Worm (Caenorhabditis elegans) whole organism, L1 larva: Measurements from ENCODE around the gene frpr-3.

Source experiments
- C16A3.4 ChIP-seq: fragments of 150-350 bp; optimal IDR thresholded peaks from 2 replicates; lab custom pipeline; 2014; ENCODE audit warnings: missing biosample characterization, missing genetic modification characterization
- C34B4.2 ChIP-seq: sonication (generic microtip); optimal IDR thresholded peaks from 2 replicates; lab custom pipeline; 2017; ENCODE audit warnings: mild to moderate bottlenecking, missing genetic modification characterization, missing compliant biosample characterization
- F16B12.6 ChIP-seq: fragments of 150-350 bp; optimal IDR thresholded peaks from 2 replicates; lab custom pipeline; 2014; ENCODE audit warnings: missing biosample characterization, missing genetic modification characterization
- Y116A8C.19 ChIP-seq: sonication (generic microtip); optimal IDR thresholded peaks from 2 replicates; lab custom pipeline; 2016; ENCODE audit warnings: missing compliant biosample characterization, missing genetic modification characterization, borderline replicate concordance
- aha-1 ChIP-seq: fragments of 150-350 bp; optimal IDR thresholded peaks from 2 replicates; lab custom pipeline; 2014; ENCODE audit warnings: missing biosample characterization, missing genetic modification characterization
- alr-1 ChIP-seq: fragments of 200-800 bp; sonication (Bioruptor generic); optimal IDR thresholded peaks from 2 replicates; lab custom pipeline; 2018; ENCODE audit warnings: borderline replicate concordance, mild to moderate bottlenecking, missing genetic modification characterization, missing compliant biosample characterization
- ama-1 ChIP-seq: fragments of 150-350 bp; optimal IDR thresholded peaks from 2 replicates; lab custom pipeline; 2014
- blmp-1 ChIP-seq: fragments of 150-350 bp; optimal IDR thresholded peaks from 2 replicates; lab custom pipeline; 2014; ENCODE audit warnings: missing biosample characterization, missing genetic modification characterization
- ceh-63 ChIP-seq: fragments of 200-800 bp; sonication (Bioruptor generic); optimal IDR thresholded peaks from 2 replicates; lab custom pipeline; 2018; ENCODE audit warnings: mild to moderate bottlenecking, missing genetic modification characterization, missing compliant biosample characterization
- ceh-8 ChIP-seq: fragments of 200-800 bp; sonication (Bioruptor generic); optimal IDR thresholded peaks from 2 replicates; lab custom pipeline; 2018; ENCODE audit warnings: mild to moderate bottlenecking, missing genetic modification characterization, moderate library complexity, missing compliant biosample characterization
- ceh-82 ChIP-seq, 3 experiments: fragments of 150-350 bp in 1 of 3; sonication (generic microtip) in 2 of 3; optimal IDR thresholded peaks; 2 replicates each; lab custom pipeline; 2014 to 2017; ENCODE audit warnings: missing biosample characterization in 3 of 3, missing genetic modification characterization in 3 of 3
- ces-1 ChIP-seq: fragments of 150-350 bp; optimal IDR thresholded peaks from 2 replicates; lab custom pipeline; 2014; ENCODE audit warnings: missing biosample characterization, missing genetic modification reagents, missing genetic modification characterization
- dpl-1 ChIP-seq, 3 experiments: fragments of 150-350 bp in 2 of 3; sonication (generic microtip) in 1 of 3; optimal IDR thresholded peaks; 2 replicates each; lab custom pipeline; 2014 to 2017; ENCODE audit warnings: missing biosample characterization in 3 of 3, missing genetic modification characterization in 3 of 3, missing genetic modification reagents in 3 of 3
- dsc-1 ChIP-seq: sonication (generic microtip); optimal IDR thresholded peaks from 2 replicates; lab custom pipeline; 2016; ENCODE audit warnings: mild to moderate bottlenecking, missing genetic modification characterization, missing compliant biosample characterization
- efl-1 ChIP-seq, 4 experiments: fragments of 150-350 bp; optimal IDR thresholded peaks in 3 of 4; peaks in 1 of 4; 1 replicate in 1 of 4; 2 replicates in 3 of 4; lab custom pipeline; 2014; ENCODE audit warnings: missing biosample characterization in 2 of 4, missing genetic modification characterization in 2 of 4, missing genetic modification reagents in 2 of 4
- egl-13 ChIP-seq: sonication (generic microtip); optimal IDR thresholded peaks from 2 replicates; lab custom pipeline; 2016; ENCODE audit warnings: missing genotype, missing genetic modification reagents, missing genetic modification characterization, missing compliant biosample characterization
- egl-27 ChIP-seq, 2 experiments: fragments of 150-350 bp in 1 of 2; sonication (generic microtip); optimal IDR thresholded peaks; 3 replicates each; lab custom pipeline; 2017 to 2018; ENCODE audit warnings: missing biosample characterization in 2 of 2, missing genetic modification characterization in 2 of 2, missing genetic modification reagents in 2 of 2
- elt-3 ChIP-seq, 6 experiments: fragments of 150-350 bp in 1 of 6; sonication (generic microtip); optimal IDR thresholded peaks; 2 replicates each; lab custom pipeline; 2017 to 2018; ENCODE audit warnings: missing biosample characterization in 6 of 6, missing genetic modification characterization in 6 of 6, inconsistent platforms in 1 of 6
- fkh-10 ChIP-seq: sonication (generic microtip); optimal IDR thresholded peaks from 2 replicates; lab custom pipeline; 2017; ENCODE audit warnings: missing biosample characterization, missing genetic modification reagents, missing genetic modification characterization
- fkh-4 ChIP-seq: sonication (generic microtip); optimal IDR thresholded peaks from 2 replicates; lab custom pipeline; 2016; ENCODE audit warnings: missing compliant biosample characterization, missing genetic modification characterization, borderline replicate concordance
- fkh-8 ChIP-seq: sonication (generic microtip); optimal IDR thresholded peaks from 2 replicates; lab custom pipeline; 2016; ENCODE audit warnings: mild to moderate bottlenecking, missing genetic modification characterization, missing compliant biosample characterization
- hlh-4 ChIP-seq: sonication (generic microtip); optimal IDR thresholded peaks from 2 replicates; lab custom pipeline; 2016; ENCODE audit warnings: mild to moderate bottlenecking, missing genetic modification characterization, missing compliant biosample characterization
- hpl-2 ChIP-seq: fragments of 150-350 bp; optimal IDR thresholded peaks from 2 replicates; lab custom pipeline; 2014; ENCODE audit warnings: missing biosample characterization, missing genetic modification reagents, missing genetic modification characterization
- irx-1 ChIP-seq: sonication (generic microtip); optimal IDR thresholded peaks from 2 replicates; lab custom pipeline; 2016; ENCODE audit warnings: missing genetic modification characterization, missing compliant biosample characterization
- lin-13 ChIP-seq: fragments of 150-350 bp; optimal IDR thresholded peaks from 2 replicates; lab custom pipeline; 2014; ENCODE audit warnings: missing biosample characterization, missing genetic modification reagents, missing genetic modification characterization
- lin-39 ChIP-seq: fragments of 150-350 bp; optimal IDR thresholded peaks from 2 replicates; lab custom pipeline; 2014; ENCODE audit warnings: missing biosample characterization, missing genetic modification reagents, missing genetic modification characterization
- lir-3 ChIP-seq: sonication (generic microtip); optimal IDR thresholded peaks from 2 replicates; lab custom pipeline; 2016; ENCODE audit warnings: mild to moderate bottlenecking, missing genetic modification characterization, moderate library complexity, missing compliant biosample characterization; ENCODE audit not compliant: poor library complexity
- lsy-2 ChIP-seq, 2 experiments: fragments of 150-350 bp; optimal IDR thresholded peaks; 2 replicates each; lab custom pipeline; 2014; ENCODE audit warnings: missing biosample characterization in 2 of 2, missing genetic modification characterization in 2 of 2
- mef-2 ChIP-seq: fragments of 150-350 bp; optimal IDR thresholded peaks from 2 replicates; lab custom pipeline; 2014; ENCODE audit warnings: missing biosample characterization, missing genetic modification characterization
- mep-1 ChIP-seq: fragments of 150-350 bp; optimal IDR thresholded peaks from 2 replicates; lab custom pipeline; 2014; ENCODE audit warnings: missing biosample characterization, missing genetic modification characterization
- nhr-12 ChIP-seq: sonication (generic microtip); optimal IDR thresholded peaks from 2 replicates; lab custom pipeline; 2017; ENCODE audit warnings: missing biosample characterization, missing genetic modification characterization
- nhr-19 ChIP-seq: fragments of 200-800 bp; sonication (Bioruptor generic); conservative IDR thresholded peaks from 2 replicates; pipeline ENCODE4 v1.3.6; 2022; ENCODE audit warnings: missing genetic modification characterization, missing compliant biosample characterization
- nhr-28 ChIP-seq: fragments of 150-350 bp; optimal IDR thresholded peaks from 2 replicates; lab custom pipeline; 2014; ENCODE audit warnings: missing biosample characterization, missing genetic modification characterization
- nhr-47 ChIP-seq: sonication (generic microtip); optimal IDR thresholded peaks from 2 replicates; lab custom pipeline; 2016; ENCODE audit warnings: mild to moderate bottlenecking, missing genetic modification characterization, moderate library complexity, missing compliant biosample characterization
- nhr-71 ChIP-seq: sonication (generic microtip); optimal IDR thresholded peaks from 2 replicates; lab custom pipeline; 2016; ENCODE audit warnings: mild to moderate bottlenecking, missing genetic modification characterization, moderate library complexity, missing compliant biosample characterization
- nhr-77 ChIP-seq: fragments of 150-350 bp; optimal IDR thresholded peaks from 2 replicates; lab custom pipeline; 2014; ENCODE audit warnings: missing biosample characterization, missing genetic modification characterization
- nhr-85 ChIP-seq: sonication (generic microtip); peaks from one replicate; lab custom pipeline; 2016; ENCODE audit warnings: missing genetic modification characterization, inconsistent platforms, missing compliant biosample characterization
- nhr-90 ChIP-seq: sonication (generic microtip); optimal IDR thresholded peaks from 2 replicates; lab custom pipeline; 2016; ENCODE audit warnings: mild to moderate bottlenecking, missing genetic modification characterization, missing compliant biosample characterization; ENCODE audit not compliant: poor library complexity
- pag-3 ChIP-seq: sonication (generic microtip); optimal IDR thresholded peaks from 2 replicates; lab custom pipeline; 2017; ENCODE audit warnings: missing genetic modification characterization, mild to moderate bottlenecking, missing compliant biosample characterization, antibody characterized with exemption, borderline replicate concordance; ENCODE audit not compliant: insufficient read depth
- pax-3 ChIP-seq: fragments of 200-800 bp; sonication (Bioruptor generic); optimal IDR thresholded peaks from 2 replicates; lab custom pipeline; 2018; ENCODE audit warnings: mild to moderate bottlenecking, missing genetic modification characterization, moderate library complexity, missing compliant biosample characterization
- pqm-1 ChIP-seq: sonication (generic microtip); optimal IDR thresholded peaks from 3 replicates; lab custom pipeline; 2017; ENCODE audit warnings: missing biosample characterization, missing genetic modification characterization
- rnt-1 ChIP-seq: sonication (generic microtip); optimal IDR thresholded peaks from 2 replicates; lab custom pipeline; 2016; ENCODE audit warnings: mild to moderate bottlenecking, missing genetic modification characterization, moderate library complexity, missing compliant biosample characterization
- snpc-4 ChIP-seq: fragments of 150-350 bp; optimal IDR thresholded peaks from 2 replicates; lab custom pipeline; 2014; ENCODE audit warnings: missing biosample characterization, missing genetic modification characterization
- sptf-1 ChIP-seq: fragments of 150-350 bp; optimal IDR thresholded peaks from 2 replicates; lab custom pipeline; 2014; ENCODE audit warnings: missing biosample characterization, missing genetic modification characterization
- sup-37 ChIP-seq: fragments of 200-800 bp; sonication (Bioruptor generic); optimal IDR thresholded peaks from 2 replicates; lab custom pipeline; 2018; ENCODE audit warnings: mild to moderate bottlenecking, missing genetic modification characterization, missing compliant biosample characterization
- swsn-7 ChIP-seq: sonication (generic microtip); optimal IDR thresholded peaks from 2 replicates; lab custom pipeline; 2016; ENCODE audit warnings: missing genetic modification characterization, missing compliant biosample characterization
- tlp-1 ChIP-seq: fragments of 150-350 bp; optimal IDR thresholded peaks from 2 replicates; lab custom pipeline; 2014; ENCODE audit warnings: missing biosample characterization, missing genetic modification characterization
- unc-30 ChIP-seq: sonication (generic microtip); optimal IDR thresholded peaks from 2 replicates; lab custom pipeline; 2017; ENCODE audit warnings: missing biosample characterization, missing genetic modification characterization
- unc-62 ChIP-seq: fragments of 150-350 bp; optimal IDR thresholded peaks from 2 replicates; lab custom pipeline; 2014; ENCODE audit warnings: missing biosample characterization, missing genetic modification reagents, missing genetic modification characterization
- unc-98 ChIP-seq: fragments of 200-800 bp; sonication (Bioruptor generic); IDR thresholded peaks from 2 replicates; pipeline ENCODE4 v1.3.6; 2022; ENCODE audit warnings: missing genetic modification characterization, missing compliant biosample characterization
- xbp-1 ChIP-seq: sonication (generic microtip); optimal IDR thresholded peaks from 2 replicates; lab custom pipeline; 2016; ENCODE audit warnings: missing genetic modification characterization, missing compliant biosample characterization
- zag-1 ChIP-seq: fragments of 150-350 bp; optimal IDR thresholded peaks from 2 replicates; lab custom pipeline; 2014; ENCODE audit warnings: missing biosample characterization, missing genetic modification characterization
- ztf-11 ChIP-seq, 2 experiments: sonication (generic microtip); optimal IDR thresholded peaks; 2 replicates each; lab custom pipeline; 2016 to 2017; ENCODE audit warnings: missing genetic modification characterization in 2 of 2, missing biosample characterization in 1 of 2, missing compliant biosample characterization in 1 of 2

frpr-3 gene

ce11 chrV:7734909-7735308 lies 36.2 kb upstream of the frpr-3 start, which contains the start of gene clic-1:
Gene clic-1 (minus strand): TSS chrV:7734911.
- peak; percentile 9 for TF ChIP-seq lin-13 (GFP tag; lab: Kevin White, UChicago)
- TF ChIP-seq tlp-1 (tag; lab: Kevin White, UChicago), result no peak
- no peak for TF ChIP-seq nhr-12 (tag; lab: Kevin White, UChicago)
- TF ChIP-seq rnt-1 (tag; lab: Kevin White, UChicago), result peak; percentile 63
- TF ChIP-seq ceh-8 (GFP tag; lab: Kevin White, UChicago), result no peak
- TF ChIP-seq nhr-19 (GFP tag; lab: Robert Waterston, UW), result peak; percentile 42
- peak; percentile 38 for TF ChIP-seq snpc-4
- peak; percentile 53 to 85 for TF ChIP-seq lsy-2 (tag; optimal IDR thresholded peaks at IDR 0.05; lab: Kevin White, UChicago)
- no peak for TF ChIP-seq egl-13
- peak; percentile 78 for TF ChIP-seq nhr-71 (tag; lab: Kevin White, UChicago)
- TF ChIP-seq hlh-4, result no peak
- TF ChIP-seq lir-3 (tag; lab: Kevin White, UChicago), result peak; percentile 18
- TF ChIP-seq fkh-4, result no peak
- peak; percentile 44 for TF ChIP-seq dsc-1 (tag; lab: Kevin White, UChicago)
- TF ChIP-seq hpl-2, result no peak
- TF ChIP-seq ama-1 (lab: Kevin White, UChicago), result no peak
- no peak for TF ChIP-seq pqm-1 (tag; lab: Kevin White, UChicago)
- no peak for TF ChIP-seq unc-62 (GFP tag; lab: Kevin White, UChicago)
- peak; percentile 5 for TF ChIP-seq F16B12.6
- peak; percentile 60 for TF ChIP-seq blmp-1
- TF ChIP-seq nhr-90 (tag; lab: Kevin White, UChicago), result no peak
- TF ChIP-seq pag-3, result no peak
- TF ChIP-seq egl-27 (tag; optimal IDR thresholded peaks at IDR 0.05; lab: Kevin White, UChicago), result no peak
- TF ChIP-seq ceh-82 (tag; optimal IDR thresholded peaks at IDR 0.05; lab: Kevin White, UChicago), result peak; percentile 35 to 85 (median 62)
- TF ChIP-seq Y116A8C.19 (tag; lab: Kevin White, UChicago), result no peak
- peak; percentile 80 for TF ChIP-seq nhr-85 (tag; lab: Kevin White, UChicago)
- TF ChIP-seq nhr-77 (tag; lab: Kevin White, UChicago), result no peak
- no peak for TF ChIP-seq nhr-28
- TF ChIP-seq pax-3 (tag; lab: Kevin White, UChicago), result no peak
- peak; percentile 52 for TF ChIP-seq fkh-8
- peak; percentile 3 for TF ChIP-seq fkh-10 (GFP tag; lab: Kevin White, UChicago)
- no peak for TF ChIP-seq sup-37 (GFP tag; lab: Kevin White, UChicago)
- no peak for TF ChIP-seq mef-2 (tag; lab: Kevin White, UChicago)
- TF ChIP-seq ces-1, result no peak
- TF ChIP-seq dpl-1 (GFP tag; optimal IDR thresholded peaks at IDR 0.05; lab: Kevin White, UChicago), result peak; percentile 92 to 95 (median 93)
- no peak for TF ChIP-seq unc-98
- TF ChIP-seq C34B4.2 (tag; lab: Kevin White, UChicago), result no peak
- TF ChIP-seq unc-30 (tag; lab: Kevin White, UChicago), result no peak
- no peak for TF ChIP-seq mep-1 (tag; lab: Kevin White, UChicago)
- TF ChIP-seq xbp-1 (tag; lab: Kevin White, UChicago), result peak; percentile 70
- peak; percentile 26 for TF ChIP-seq irx-1 (tag; lab: Kevin White, UChicago)
- no peak for TF ChIP-seq lin-39 (tag; lab: Kevin White, UChicago)
- no peak for TF ChIP-seq ceh-63 (GFP tag; lab: Kevin White, UChicago)
- no peak for TF ChIP-seq zag-1
- TF ChIP-seq swsn-7 (tag; lab: Kevin White, UChicago), result peak; percentile 62
- no peak for TF ChIP-seq ztf-11 (tag; optimal IDR thresholded peaks at IDR 0.05; lab: Kevin White, UChicago)
- TF ChIP-seq alr-1 (tag; lab: Kevin White, UChicago), result no peak
- TF ChIP-seq C16A3.4 (tag; lab: Kevin White, UChicago), result peak; percentile 64
- peak; percentile 83 to 96 for TF ChIP-seq efl-1 (optimal IDR thresholded peaks at IDR 0.05; lab: Kevin White, UChicago)
- peak; percentile 96 to 99 for TF ChIP-seq efl-1 (GFP tag; optimal IDR thresholded peaks at IDR 0.05 in 1 of 2; lab: Kevin White, UChicago)
- TF ChIP-seq sptf-1 (tag; lab: Kevin White, UChicago), result no peak
- TF ChIP-seq nhr-47 (tag; lab: Kevin White, UChicago), result peak; percentile 68
- no peak for TF ChIP-seq aha-1 (tag; lab: Kevin White, UChicago)
- TF ChIP-seq elt-3 (tag; optimal IDR thresholded peaks at IDR 0.05; lab: Kevin White, UChicago), result peak in 2 of 6 experiments; percentile 15 to 59
